Fruit fly (Drosophila melanogaster) whole organism, prepupa: Measurements from ENCODE around the gene Nph.

ENCODE experiments used
- Blimp-1 ChIP-seq: fragments of 200-800 bp; sonication (Bioruptor generic); optimal IDR thresholded peaks from 3 replicates; lab custom pipeline; 2017; ENCODE audit warnings: missing biosample characterization, missing genetic modification characterization, mild to moderate bottlenecking, moderate library complexity, missing genetic modification reagents
- CG10669 ChIP-seq: fragments of 200-800 bp; sonication (Bioruptor generic); optimal IDR thresholded peaks from 3 replicates; lab custom pipeline; 2018; ENCODE audit warnings: missing biosample characterization, mild to moderate bottlenecking, missing genetic modification characterization, moderate library complexity
- CG11294 ChIP-seq: fragments of 200-800 bp; sonication (Bioruptor generic); IDR thresholded peaks from 2 replicates; pipeline ENCODE4 v1.3.6; 2022; ENCODE audit warnings: missing biosample characterization, missing genetic modification characterization
- CG11762 ChIP-seq: fragments of 200-800 bp; sonication (Bioruptor generic); optimal IDR thresholded peaks from 3 replicates; lab custom pipeline; 2016; ENCODE audit warnings: missing biosample characterization, missing genetic modification characterization; ENCODE audit not compliant: insufficient read depth
- CG11902 ChIP-seq: fragments of 200-800 bp; sonication (Bioruptor generic); optimal IDR thresholded peaks from 3 replicates; lab custom pipeline; 2016; ENCODE audit warnings: missing biosample characterization, missing genetic modification characterization
- CG15336 ChIP-seq: fragments of 200-800 bp; sonication (Bioruptor generic); IDR thresholded peaks from 2 replicates; pipeline ENCODE4 v1.3.6; 2022; ENCODE audit warnings: missing biosample characterization, missing genetic modification characterization
- CG1621 ChIP-seq: fragments of 200-800 bp; sonication (Bioruptor generic); optimal IDR thresholded peaks from 3 replicates; lab custom pipeline; 2018; ENCODE audit warnings: missing biosample characterization, mild to moderate bottlenecking, missing genetic modification characterization
- CG16779 ChIP-seq: fragments of 200-800 bp; sonication (Bioruptor generic); optimal IDR thresholded peaks from 3 replicates; lab custom pipeline; 2017; ENCODE audit warnings: missing biosample characterization, mild to moderate bottlenecking, missing genetic modification characterization
- CG3032 ChIP-seq: fragments of 200-800 bp; optimal IDR thresholded peaks from 2 replicates; lab custom pipeline; 2019; ENCODE audit warnings: missing biosample characterization, mild to moderate bottlenecking, missing genetic modification characterization, moderate library complexity
- CG31627 ChIP-seq: fragments of 200-800 bp; sonication (Bioruptor generic); optimal IDR thresholded peaks from 3 replicates; lab custom pipeline; 2016; ENCODE audit warnings: missing biosample characterization, missing genetic modification characterization
- CG32006 ChIP-seq: fragments of 200-800 bp; sonication (Bioruptor generic); optimal IDR thresholded peaks from 3 replicates; lab custom pipeline; 2017; ENCODE audit warnings: missing biosample characterization, mild to moderate bottlenecking, missing genetic modification characterization
- CG34406 ChIP-seq: fragments of 200-800 bp; sonication (Bioruptor generic); optimal IDR thresholded peaks from 3 replicates; lab custom pipeline; 2016; ENCODE audit warnings: missing biosample characterization, missing genetic modification characterization
- CG3919 ChIP-seq: fragments of 200-800 bp; sonication (Bioruptor generic); optimal IDR thresholded peaks from 3 replicates; lab custom pipeline; 2016; ENCODE audit warnings: missing biosample characterization, missing genetic modification characterization
- CG4318 ChIP-seq: fragments of 200-800 bp; sonication (Bioruptor generic); optimal IDR thresholded peaks from 3 replicates; lab custom pipeline; 2017; ENCODE audit warnings: missing biosample characterization, mild to moderate bottlenecking, missing genetic modification characterization
- CG6163 ChIP-seq: fragments of 200-800 bp; sonication (Bioruptor generic); IDR thresholded peaks from 3 replicates; pipeline ENCODE4 v1.3.6; 2022; ENCODE audit warnings: missing biosample characterization, missing genetic modification characterization
- CG6792 ChIP-seq: fragments of 200-800 bp; sonication (Bioruptor generic); optimal IDR thresholded peaks from 3 replicates; lab custom pipeline; 2016; ENCODE audit warnings: missing biosample characterization, missing genetic modification characterization
- CG6808 ChIP-seq: fragments of 200-800 bp; sonication (Bioruptor generic); optimal IDR thresholded peaks from 3 replicates; lab custom pipeline; 2017; ENCODE audit warnings: missing biosample characterization, missing genetic modification characterization, mild to moderate bottlenecking, moderate library complexity, missing genetic modification reagents
- CG6854 ChIP-seq: fragments of 200-800 bp; sonication (Bioruptor generic); optimal IDR thresholded peaks from 2 replicates; lab custom pipeline; 2017; ENCODE audit warnings: missing biosample characterization, mild to moderate bottlenecking, missing genetic modification characterization
- CG8119 ChIP-seq: fragments of 200-800 bp; sonication (Bioruptor generic); IDR thresholded peaks from 3 replicates; pipeline ENCODE4 v1.3.6; 2022; ENCODE audit warnings: missing biosample characterization, missing genetic modification characterization
- CG8319 ChIP-seq: fragments of 200-800 bp; sonication (Bioruptor generic); optimal IDR thresholded peaks from 3 replicates; lab custom pipeline; 2016; ENCODE audit warnings: missing biosample characterization, missing genetic modification characterization
- CG8632 ChIP-seq: fragments of 200-800 bp; sonication (Bioruptor generic); optimal IDR thresholded peaks from 3 replicates; lab custom pipeline; 2016; ENCODE audit warnings: missing biosample characterization, missing genetic modification characterization
- CG9139 ChIP-seq: fragments of 200-800 bp; sonication (Bioruptor generic); optimal IDR thresholded peaks from 3 replicates; lab custom pipeline; 2017; ENCODE audit warnings: missing biosample characterization, mild to moderate bottlenecking, missing genetic modification characterization
- Eip75B ChIP-seq: fragments of 200-800 bp; sonication (Bioruptor generic); optimal IDR thresholded peaks from 3 replicates; lab custom pipeline; 2016; ENCODE audit warnings: missing biosample characterization, missing genetic modification characterization
- Eip78C ChIP-seq: fragments of 200-800 bp; sonication (Bioruptor generic); peaks from one replicate; lab custom pipeline; 2016; ENCODE audit warnings: missing biosample characterization, missing genetic modification characterization
- Eip93F ChIP-seq: fragments of 200-800 bp; sonication (Bioruptor generic); optimal IDR thresholded peaks from 2 replicates; lab custom pipeline; 2016; ENCODE audit warnings: missing biosample characterization, mild to moderate bottlenecking, missing genetic modification characterization
- Ets96B ChIP-seq: fragments of 200-800 bp; optimal IDR thresholded peaks from 2 replicates; lab custom pipeline; 2019; ENCODE audit warnings: missing biosample characterization, mild to moderate bottlenecking, missing genetic modification characterization, moderate library complexity
- Hr38 ChIP-seq: sonication (Bioruptor generic); optimal IDR thresholded peaks from 2 replicates; lab custom pipeline; 2016; ENCODE audit warnings: missing biosample characterization, missing genetic modification characterization
- Met ChIP-seq: fragments of 200-800 bp; sonication (Bioruptor generic); optimal IDR thresholded peaks from 3 replicates; lab custom pipeline; 2016; ENCODE audit warnings: missing biosample characterization, missing genetic modification characterization
- OdsH ChIP-seq: fragments of 200-800 bp; sonication (Bioruptor generic); optimal IDR thresholded peaks from 3 replicates; lab custom pipeline; 2016; ENCODE audit warnings: missing biosample characterization, missing genetic modification characterization
- Smox ChIP-seq: fragments of 200-800 bp; sonication (Bioruptor generic); optimal IDR thresholded peaks from 3 replicates; lab custom pipeline; 2016; ENCODE audit warnings: missing biosample characterization, missing genetic modification characterization
- Sox102F ChIP-seq: fragments of 200-800 bp; sonication (Bioruptor generic); optimal IDR thresholded peaks from 2 replicates; lab custom pipeline; 2016; ENCODE audit warnings: missing biosample characterization, mild to moderate bottlenecking, missing genetic modification characterization
- Sox14 ChIP-seq: fragments of 200-800 bp; sonication (Bioruptor generic); optimal IDR thresholded peaks from 3 replicates; lab custom pipeline; 2016; ENCODE audit warnings: missing biosample characterization, missing genetic modification characterization
- Sox15 ChIP-seq: fragments of 200-800 bp; sonication (Bioruptor generic); optimal IDR thresholded peaks from 3 replicates; lab custom pipeline; 2016; ENCODE audit warnings: missing biosample characterization, missing genetic modification characterization
- acj6 ChIP-seq: fragments of 200-800 bp; sonication (Bioruptor generic); optimal IDR thresholded peaks from 3 replicates; lab custom pipeline; 2016; ENCODE audit warnings: missing biosample characterization, missing genetic modification characterization
- dsx ChIP-seq: fragments of 200-800 bp; optimal IDR thresholded peaks from 3 replicates; lab custom pipeline; 2019; ENCODE audit warnings: missing biosample characterization, mild to moderate bottlenecking, missing genetic modification characterization, moderate library complexity; ENCODE audit not compliant: poor library complexity, severe bottlenecking
- fd85E ChIP-seq: fragments of 200-800 bp; sonication (Bioruptor generic); optimal IDR thresholded peaks from 3 replicates; lab custom pipeline; 2016; ENCODE audit warnings: missing biosample characterization, missing genetic modification characterization
- fkh ChIP-seq: fragments of 200-800 bp; sonication (Bioruptor generic); optimal IDR thresholded peaks from 3 replicates; lab custom pipeline; 2017; ENCODE audit warnings: missing biosample characterization, mild to moderate bottlenecking, missing genetic modification characterization, moderate library complexity
- lz ChIP-seq: fragments of 200-800 bp; sonication (Bioruptor generic); optimal IDR thresholded peaks from 3 replicates; lab custom pipeline; 2016; ENCODE audit warnings: missing biosample characterization, missing genetic modification characterization
- net ChIP-seq: fragments of 200-800 bp; sonication (Bioruptor generic); optimal IDR thresholded peaks from 3 replicates; lab custom pipeline; 2016; ENCODE audit warnings: missing biosample characterization, missing genetic modification characterization
- pdm3 ChIP-seq: fragments of 200-800 bp; sonication (Bioruptor generic); optimal IDR thresholded peaks from 3 replicates; lab custom pipeline; 2016; ENCODE audit warnings: missing biosample characterization, missing genetic modification characterization
- salr ChIP-seq, 2 experiments: fragments of 200-800 bp; sonication (Bioruptor generic); optimal IDR thresholded peaks; 3 replicates each; lab custom pipeline; 2016 to 2018; ENCODE audit warnings: missing biosample characterization in 2 of 2, missing genetic modification characterization in 2 of 2, mild to moderate bottlenecking in 1 of 2
- ss ChIP-seq, 2 experiments: fragments of 200-800 bp; sonication (Bioruptor generic); optimal IDR thresholded peaks; 2 replicates in 1 of 2; 3 replicates in 1 of 2; lab custom pipeline; 2017 to 2018; ENCODE audit warnings: mild to moderate bottlenecking in 2 of 2, missing biosample characterization in 2 of 2, missing genetic modification characterization in 2 of 2, moderate library complexity in 1 of 2
- svp ChIP-seq: fragments of 200-800 bp; sonication (Bioruptor generic); peaks from one replicate; lab custom pipeline; 2016; ENCODE audit warnings: missing biosample characterization, missing genetic modification characterization

The Nph gene

DNA sequence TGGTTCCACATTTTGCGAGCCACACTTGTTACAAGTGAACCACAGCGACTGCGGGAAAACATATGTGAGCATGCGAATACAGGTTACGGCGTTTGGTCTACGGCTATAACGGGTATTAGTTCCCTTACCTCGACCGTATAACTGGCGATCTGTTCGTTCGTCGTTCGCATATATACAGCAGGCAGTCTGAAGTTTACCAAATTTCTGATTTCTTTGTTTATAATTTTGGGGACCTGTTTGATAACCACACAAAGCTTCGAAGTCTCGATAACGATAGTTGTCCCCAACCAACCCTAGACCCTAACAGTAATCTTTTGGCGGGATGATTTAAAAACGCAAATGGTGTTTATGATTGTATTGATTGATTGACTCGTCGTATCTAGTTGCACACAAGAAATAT is 11.5 kb downstream of the Nph start, which contains the start of gene Acph-1:
Gene Acph-1, minus strand, starts transcription at position 278 of the 400 bp plus-strand sequence.
- TF ChIP-seq Met (no peak), Blimp-1 (GFP tag; lab: Kevin White, UChicago) (no peak), Eip93F (GFP tag; lab: Kevin White, UChicago) (peak; percentile 33), CG16779 (tag; lab: Kevin White, UChicago) (no peak), CG11294 (GFP tag; lab: Robert Waterston, UW) (no peak), CG1621 (tag; lab: Kevin White, UChicago) (peak; percentile 1), Sox14 (GFP tag; lab: Kevin White, UChicago) (peak; percentile 86), fkh (GFP tag; lab: Kevin White, UChicago) (peak; percentile 6)
- TF ChIP-seq, all 60 proteins: peak for 4

DNA sequence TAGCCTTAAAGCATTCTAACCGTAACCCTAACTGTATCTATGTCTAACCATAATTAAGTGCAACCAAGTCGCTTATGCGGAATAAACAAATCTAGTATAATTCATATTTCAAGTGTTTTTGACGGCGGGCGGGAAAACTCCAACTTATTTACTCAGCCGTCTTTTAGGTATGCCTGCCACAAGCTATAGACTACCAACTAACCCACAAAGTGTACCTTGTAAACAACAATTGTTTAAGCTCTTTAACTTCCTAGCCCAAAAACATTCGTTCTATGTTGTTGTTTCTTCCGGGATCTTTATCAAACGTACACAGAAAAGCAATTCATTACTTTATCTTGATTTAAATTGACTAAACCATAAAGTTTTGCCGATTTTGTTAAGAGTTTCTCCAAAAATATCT is 14.0 kb downstream of the Nph start:
- TF ChIP-seq pdm3 (GFP tag; lab: Kevin White, UChicago), result no peak
- TF ChIP-seq CG3919 (GFP tag; lab: Kevin White, UChicago), result no peak
- TF ChIP-seq lz (GFP tag; lab: Kevin White, UChicago), result no peak
- TF ChIP-seq fkh (GFP tag; lab: Kevin White, UChicago), result peak; percentile 67
- TF ChIP-seq CG6808 (GFP tag; lab: Kevin White, UChicago), result no peak
- no peak for TF ChIP-seq Sox102F
- TF ChIP-seq CG16779 (tag; lab: Kevin White, UChicago), result no peak
- no peak for TF ChIP-seq svp (GFP tag; lab: Kevin White, UChicago)

DNA sequence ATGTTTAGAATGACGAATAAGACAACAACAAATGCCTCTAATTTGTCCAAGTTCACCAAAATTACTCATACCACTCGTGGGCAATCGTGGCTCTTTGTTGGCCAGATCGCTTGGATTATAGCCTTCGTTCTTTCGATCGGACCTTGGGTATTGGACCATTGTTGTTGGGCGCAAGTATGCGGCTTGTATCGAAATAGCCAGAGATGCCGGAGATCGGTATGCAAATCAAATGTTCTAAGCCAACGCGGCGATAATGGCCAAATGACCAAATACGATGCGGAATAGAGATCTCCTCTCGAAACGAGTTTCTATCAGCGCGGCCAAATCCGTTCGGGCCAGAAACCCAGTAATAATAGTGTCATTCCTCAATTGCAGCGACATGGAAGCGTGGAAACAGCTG is 19.4 kb downstream of the Nph start:
- TF ChIP-seq fd85E, result no peak
- no peak for TF ChIP-seq CG34406
- TF ChIP-seq CG8319, result no peak
- TF ChIP-seq CG6854 (GFP tag; lab: Kevin White, UChicago), result no peak
- no peak for TF ChIP-seq CG6163 (GFP tag; lab: Robert Waterston, UW)
- TF ChIP-seq Eip93F (GFP tag; lab: Kevin White, UChicago), result no peak
- TF ChIP-seq CG6808 (GFP tag; lab: Kevin White, UChicago), result no peak
- no peak for TF ChIP-seq CG15336
- TF ChIP-seq Sox15 (GFP tag; lab: Kevin White, UChicago), result no peak
- no peak for TF ChIP-seq Hr38 (GFP tag; lab: Kevin White, UChicago)
- no peak for TF ChIP-seq CG10669 (GFP tag; lab: Kevin White, UChicago)
- TF ChIP-seq CG31627 (GFP tag; lab: Kevin White, UChicago), result no peak
- TF ChIP-seq CG8119, result no peak

DNA sequence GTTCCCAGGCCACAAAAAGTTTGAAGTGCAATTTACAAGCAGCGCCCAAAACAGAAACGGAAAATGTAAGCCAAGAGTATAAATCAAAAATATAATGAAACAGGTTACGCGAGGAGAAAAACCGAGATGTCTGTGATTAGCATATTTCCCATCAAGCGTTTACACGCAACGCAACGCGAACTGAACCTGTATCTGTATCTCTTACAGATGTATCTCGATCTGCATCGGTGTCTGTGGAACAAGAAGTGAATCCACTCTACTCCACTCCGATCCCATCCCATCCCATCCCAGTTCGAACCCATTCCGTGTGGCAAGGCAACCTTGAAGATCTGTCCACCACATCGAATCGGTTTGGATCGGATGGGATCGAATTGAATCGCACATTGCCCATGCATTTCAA is 20.8 kb downstream of the Nph start:
- peak in 1 of 2 experiments; percentile 31 for TF ChIP-seq ss (GFP tag; optimal IDR thresholded peaks at IDR 0.05; lab: Kevin White, UChicago)
- no peak for TF ChIP-seq Eip75B (GFP tag; lab: Kevin White, UChicago)
- no peak for TF ChIP-seq CG11762
- TF ChIP-seq CG31627 (GFP tag; lab: Kevin White, UChicago), result no peak
- TF ChIP-seq CG8632 (GFP tag; lab: Kevin White, UChicago), result no peak
- TF ChIP-seq CG1621 (tag; lab: Kevin White, UChicago), result no peak
- TF ChIP-seq, all 60 proteins: peak for 1

DNA sequence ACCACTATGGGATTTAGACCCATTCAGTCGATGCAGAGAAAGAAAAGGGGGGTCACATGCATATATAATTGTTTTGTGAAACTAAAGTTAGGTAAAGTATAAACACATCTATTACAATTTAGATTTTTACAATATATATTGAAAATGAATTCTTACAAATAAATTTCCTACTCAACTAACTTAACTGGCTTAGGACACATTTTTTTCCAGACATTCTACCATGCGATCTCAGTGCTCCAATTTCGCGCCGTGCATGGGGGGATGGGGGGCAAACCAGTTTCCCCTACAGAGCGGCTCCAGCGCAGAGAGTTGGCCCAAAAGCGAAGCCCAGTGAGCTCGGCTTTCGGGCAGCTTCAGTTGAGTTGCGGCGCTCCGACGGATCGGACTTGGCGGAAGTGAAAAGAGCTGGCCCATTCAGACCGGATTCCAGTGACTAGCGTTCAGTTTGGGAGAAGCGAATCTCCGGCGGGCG is 21.6 kb downstream of the Nph start, which contains the start of gene CG7896:
Gene CG7896, plus strand, starts transcription at position 354 of the 472 bp plus-strand sequence.
- TF ChIP-seq pdm3 (GFP tag; lab: Kevin White, UChicago) (peak; percentile 70), CG8319 (peak; percentile 78), salr (GFP tag; optimal IDR thresholded peaks at IDR 0.05; lab: Kevin White, UChicago) (peak; percentile 18 to 72), CG34406 (peak; percentile 86), CG11902 (GFP tag; lab: Kevin White, UChicago) (peak; percentile 76), Ets96B (tag; lab: Kevin White, UChicago) (peak; percentile 80), net (GFP tag; lab: Kevin White, UChicago) (peak; percentile 78), CG15336 (peak; percentile 93), OdsH (no peak), CG3032 (tag; lab: Kevin White, UChicago) (peak; percentile 87), CG1621 (tag; lab: Kevin White, UChicago) (peak; percentile 50), acj6 (GFP tag; lab: Kevin White, UChicago) (peak; percentile 84), CG6792 (GFP tag; lab: Kevin White, UChicago) (peak; percentile 87), Smox (GFP tag; lab: Kevin White, UChicago) (peak; percentile 81), Eip75B (GFP tag; lab: Kevin White, UChicago) (peak; percentile 76), CG9139 (GFP tag; lab: Kevin White, UChicago) (peak; percentile 55), CG32006 (peak; percentile 91), Met (peak; percentile 85), Eip78C (peak; percentile 94), CG4318 (GFP tag; lab: Kevin White, UChicago) (no peak), dsx (GFP tag; lab: Kevin White, UChicago) (peak; percentile 76)
